Fruit fly (Drosophila melanogaster) whole organism, adult: Measurements from ENCODE around the gene CG41099.

Source experiments
- CG11617 ChIP-seq: fragments of 200-800 bp; sonication (Bioruptor generic); optimal IDR thresholded peaks from 2 replicates; lab custom pipeline; 2017; ENCODE audit warnings: mild to moderate bottlenecking, missing biosample characterization, missing genetic modification reagents, missing genetic modification characterization
- CG12768 ChIP-seq: fragments of 200-800 bp; sonication (Bioruptor generic); optimal IDR thresholded peaks from 2 replicates; lab custom pipeline; 2017; ENCODE audit warnings: missing biosample characterization, missing genetic modification characterization, mild to moderate bottlenecking, moderate library complexity, missing genetic modification reagents
- CG33017 ChIP-seq: fragments of 200-800 bp; sonication (Bioruptor generic); optimal IDR thresholded peaks from 2 replicates; lab custom pipeline; 2018; ENCODE audit warnings: missing biosample characterization, mild to moderate bottlenecking, missing genetic modification characterization, moderate library complexity
- CG5204 ChIP-seq: fragments of 200-800 bp; sonication (Bioruptor generic); optimal IDR thresholded peaks from 2 replicates; lab custom pipeline; 2016; ENCODE audit warnings: missing biosample characterization, missing genetic modification characterization
- CG7045 ChIP-seq: fragments of 200-800 bp; sonication (Bioruptor generic); optimal IDR thresholded peaks from 2 replicates; lab custom pipeline; 2017; ENCODE audit warnings: missing biosample characterization, mild to moderate bottlenecking, missing genetic modification characterization
- Clk ChIP-seq: fragments of 200-800 bp; sonication (Bioruptor generic); optimal IDR thresholded peaks from 2 replicates; lab custom pipeline; 2017; ENCODE audit warnings: missing biosample characterization, missing genetic modification characterization
- Crg-1 ChIP-seq: fragments of 200-800 bp; sonication (Bioruptor generic); optimal IDR thresholded peaks from 2 replicates; lab custom pipeline; 2016; ENCODE audit warnings: missing biosample characterization, missing genetic modification characterization
- Mnt ChIP-seq: fragments of 200-800 bp; sonication (Bioruptor generic); optimal IDR thresholded peaks from 2 replicates; lab custom pipeline; 2016; ENCODE audit warnings: missing biosample characterization, mild to moderate bottlenecking, missing genetic modification characterization
- bab1 ChIP-seq: fragments of 200-800 bp; sonication (Bioruptor generic); optimal IDR thresholded peaks from 3 replicates; lab custom pipeline; 2019; ENCODE audit warnings: missing biosample characterization, mild to moderate bottlenecking, missing genetic modification characterization, moderate library complexity
- cnc ChIP-seq, 2 experiments: fragments of >200 bp; optimal IDR thresholded peaks; 2 replicates each; lab custom pipeline; 2017
- kay ChIP-seq: fragments of 200-800 bp; sonication (Bioruptor generic); peaks from one replicate; lab custom pipeline; 2016; ENCODE audit warnings: missing biosample characterization, missing genetic modification characterization, borderline replicate concordance
- ovo ChIP-seq: fragments of 200-800 bp; sonication (Bioruptor generic); optimal IDR thresholded peaks from 2 replicates; lab custom pipeline; 2016; ENCODE audit warnings: missing biosample characterization, missing genetic modification characterization

DNA sequence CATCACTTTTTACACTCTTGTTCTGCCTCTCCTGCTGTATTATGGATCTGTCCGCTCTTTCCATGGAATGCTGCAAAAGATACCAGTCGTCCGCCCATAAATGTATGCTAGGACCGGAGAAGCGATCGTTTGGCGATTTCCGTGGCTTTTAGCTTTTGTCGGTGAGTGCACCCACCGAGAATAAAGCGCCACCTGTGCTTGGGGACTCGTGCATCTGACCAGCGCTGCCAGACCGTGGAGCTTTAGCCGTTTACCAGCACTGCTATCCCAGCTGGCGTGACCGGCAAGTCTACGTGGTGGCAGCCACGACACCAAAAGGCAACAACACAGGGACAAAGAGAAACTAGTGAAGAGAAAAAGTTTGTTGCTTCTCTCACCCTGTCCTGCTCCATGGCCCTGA lies 42.2 kb downstream of the CG41099 start:
- TF ChIP-seq ovo (GFP tag; lab: Kevin White, UChicago) (no peak), CG11617 (GFP tag; lab: Kevin White, UChicago) (no peak), CG7045 (GFP tag; lab: Kevin White, UChicago) (no peak), kay (GFP tag; lab: Kevin White, UChicago) (no peak), Mnt (GFP tag; lab: Kevin White, UChicago) (no peak), bab1 (GFP tag; lab: Kevin White, UChicago) (no peak), cnc (optimal IDR thresholded peaks at IDR 0.05; lab: Kevin White, UChicago) (no peak), CG5204 (no peak), CG33017 (tag; lab: Kevin White, UChicago) (no peak), CG12768 (GFP tag; lab: Kevin White, UChicago) (no peak), Crg-1 (GFP tag; lab: Kevin White, UChicago) (no peak), Clk (GFP tag; lab: Kevin White, UChicago) (no peak)
